Fruit fly (Drosophila melanogaster): ENCODE measurements around the gene Ddr.

Ddr gene

DNA sequence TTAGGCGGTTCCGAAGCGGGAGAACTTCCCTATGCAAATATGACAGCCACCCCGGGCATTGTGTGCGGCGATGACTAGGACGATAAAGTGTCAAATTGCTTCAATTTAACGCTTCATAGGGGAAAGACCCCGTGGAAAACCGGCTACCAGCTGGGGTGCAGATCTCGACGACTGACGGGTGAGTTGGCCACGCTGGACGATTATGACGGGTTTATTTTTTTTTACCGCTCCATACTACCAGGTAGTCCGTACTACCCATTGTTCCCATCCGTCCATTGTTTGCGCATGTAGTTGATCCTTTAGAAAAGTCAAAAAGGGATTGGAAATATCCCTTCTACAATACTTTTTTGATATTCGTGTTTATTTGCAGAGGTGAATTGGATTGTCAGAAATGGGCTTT is 39.4 kb upstream of the Ddr start:
- no peak for TF ChIP-seq rgr (GFP tag; optimal IDR thresholded peaks at IDR 0.05)
- no peak for TF ChIP-seq Vsx2 (GFP tag; optimal IDR thresholded peaks at IDR 0.05; ENCODE audit: partially characterized antibody)
- TF ChIP-seq dmrt93B (GFP tag; optimal IDR thresholded peaks at IDR 0.05), result no peak
- TF ChIP-seq Abd-B (GFP tag; optimal IDR thresholded peaks at IDR 0.05), result no peak
- TF ChIP-seq Dfd (GFP tag; optimal IDR thresholded peaks at IDR 0.05), result no peak
- no peak for TF ChIP-seq Sp1 (GFP tag; optimal IDR thresholded peaks at IDR 0.05)
- TF ChIP-seq HLH106 (tag; optimal IDR thresholded peaks at IDR 0.05), result no peak
- no peak for TF ChIP-seq br (GFP tag; optimal IDR thresholded peaks at IDR 0.05)
- no peak for TF ChIP-seq fru (GFP tag; optimal IDR thresholded peaks at IDR 0.05)
- TF ChIP-seq CG9705 (GFP tag; optimal IDR thresholded peaks at IDR 0.05), result no peak
- TF ChIP-seq tai (GFP tag; optimal IDR thresholded peaks at IDR 0.05), result no peak
- no peak for TF ChIP-seq lola (GFP tag; optimal IDR thresholded peaks at IDR 0.05)

DNA sequence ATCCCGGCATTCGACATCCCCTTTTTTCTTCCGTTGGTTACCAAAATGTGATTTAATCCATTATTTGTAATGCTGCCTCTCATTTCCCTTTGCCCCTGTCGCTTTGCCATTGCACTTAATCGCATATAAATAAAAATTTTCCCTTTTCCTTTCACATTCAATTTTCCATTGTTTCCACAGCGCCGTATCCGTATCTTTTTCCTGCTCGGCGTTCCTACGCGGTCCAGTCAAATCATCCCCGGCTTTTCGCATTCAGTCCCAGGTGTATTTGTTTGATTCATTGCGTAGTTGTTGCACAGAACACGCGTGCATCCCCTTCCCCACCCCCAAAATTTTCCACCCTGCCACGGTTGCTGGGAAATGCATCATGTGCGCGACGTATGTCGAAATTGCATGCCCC is 37.0 kb upstream of the Ddr start:
- TF ChIP-seq Dif (GFP tag; optimal IDR thresholded peaks at IDR 0.05; ENCODE audit: partially characterized antibody) (no peak), fru (GFP tag; optimal IDR thresholded peaks at IDR 0.05) (no peak), GATAd (GFP tag; optimal IDR thresholded peaks at IDR 0.05) (no peak), Hr83 (GFP tag; optimal IDR thresholded peaks at IDR 0.05; ENCODE audit: poor library complexity, severe bottlenecking) (no peak), CrebA (GFP tag; optimal IDR thresholded peaks at IDR 0.05; ENCODE audit: borderline replicate concordance) (no peak), rgr (GFP tag; optimal IDR thresholded peaks at IDR 0.05) (no peak), Abd-B (GFP tag; optimal IDR thresholded peaks at IDR 0.05) (no peak), Rel (GFP tag; optimal IDR thresholded peaks at IDR 0.05) (no peak), Rel (tag; optimal IDR thresholded peaks at IDR 0.05) (no peak), sv (GFP tag; optimal IDR thresholded peaks at IDR 0.05) (no peak), dl (GFP tag; optimal IDR thresholded peaks at IDR 0.05; ENCODE audit: insufficient read depth in 1 of 2, partially characterized antibody in 2 of 2) (no peak), br (GFP tag; optimal IDR thresholded peaks at IDR 0.05) (no peak), CG32264 (GFP tag; optimal IDR thresholded peaks at IDR 0.05) (no peak), Hnf4 (GFP tag; optimal IDR thresholded peaks at IDR 0.05) (no peak), Jra (GFP tag; optimal IDR thresholded peaks at IDR 0.05) (no peak), pan (optimal IDR thresholded peaks at IDR 0.05) (no peak)

dm6 chr2L:6218669-6219406 is 34.1 kb upstream of the Ddr start:
- TF ChIP-seq h (GFP tag; optimal IDR thresholded peaks at IDR 0.05) (peak; percentile 23), HLH106 (tag; optimal IDR thresholded peaks at IDR 0.05) (no peak)

DNA sequence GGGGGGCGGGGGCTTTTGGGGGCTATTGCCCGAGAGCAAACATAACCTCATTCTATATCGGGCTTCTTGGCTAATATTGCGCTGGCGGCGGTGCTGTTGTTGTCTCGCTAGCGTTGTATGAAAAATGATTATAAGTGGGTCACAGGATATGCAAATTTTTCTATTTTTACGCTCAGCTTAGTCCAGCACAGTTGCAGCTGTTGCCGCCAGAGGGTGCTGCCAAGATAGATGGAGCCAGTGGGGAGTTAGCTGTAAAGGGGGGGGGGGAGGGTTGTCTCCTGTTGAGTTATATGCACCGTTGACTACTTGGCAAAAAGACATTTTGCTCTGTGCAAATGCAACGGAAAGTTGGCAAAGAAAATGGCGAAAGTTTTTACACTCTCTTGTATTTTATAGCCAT is 32.0 kb upstream of the Ddr start:
- TF ChIP-seq OdsH (GFP tag; optimal IDR thresholded peaks at IDR 0.05) (no peak), pan (optimal IDR thresholded peaks at IDR 0.05) (no peak), HLH106 (tag; optimal IDR thresholded peaks at IDR 0.05) (no peak), dmrt93B (GFP tag; optimal IDR thresholded peaks at IDR 0.05) (no peak), ey (GFP tag; optimal IDR thresholded peaks at IDR 0.05) (no peak), dsf (GFP tag; optimal IDR thresholded peaks at IDR 0.05; ENCODE audit: borderline replicate concordance) (no peak), br (GFP tag; optimal IDR thresholded peaks at IDR 0.05) (no peak), Hr83 (GFP tag; optimal IDR thresholded peaks at IDR 0.05; ENCODE audit: poor library complexity, severe bottlenecking) (no peak), Abd-B (GFP tag; optimal IDR thresholded peaks at IDR 0.05) (no peak), N (GFP tag; optimal IDR thresholded peaks at IDR 0.05) (no peak), tai (GFP tag; optimal IDR thresholded peaks at IDR 0.05) (no peak), Jra (GFP tag; optimal IDR thresholded peaks at IDR 0.05) (no peak), fru (GFP tag; optimal IDR thresholded peaks at IDR 0.05) (no peak), jim (GFP tag; optimal IDR thresholded peaks at IDR 0.05) (no peak), Sp1 (GFP tag; optimal IDR thresholded peaks at IDR 0.05) (no peak), Mio (GFP tag; optimal IDR thresholded peaks at IDR 0.05) (no peak), psq (GFP tag; optimal IDR thresholded peaks at IDR 0.05) (no peak), CG9705 (GFP tag; optimal IDR thresholded peaks at IDR 0.05) (no peak), h (GFP tag; optimal IDR thresholded peaks at IDR 0.05) (no peak)

Data from whole organism, wandering third instar larva.